Fruit fly (Drosophila melanogaster): ENCODE measurements around the gene Ras64B.

Gene Ras64B

dm6 chr3L:4135857-4136256 is 3.0 kb upstream of the Ras64B start, which contains the start of gene RfC4 (continued):
- 0 out of 3 replicates have a peak, but pooled peaks have one; percentile 2 for TF ChIP-seq CG6791 (GFP tag; IDR thresholded peaks at IDR 0.05; ENCODE audit: partially characterized antibody)

- no peak for TF ChIP-seq CG31365 (tag; optimal IDR thresholded peaks at IDR 0.05)
Observed at dm6 chr3L:4141167-4141566, 2.3 kb downstream of the Ras64B start, which contains the start of gene Akh. Gene Akh (plus strand): TSS chr3L:4141467.

dm6 chr3L:4142064-4142463 is 3.2 kb downstream of the Ras64B start, which contains the start of gene CG32260:
Gene CG32260 (plus strand): TSS chr3L:4142364.
- TF ChIP-seq crol (GFP tag; IDR thresholded peaks at IDR 0.05) (no peak), unpg (GFP tag; optimal IDR thresholded peaks at IDR 0.05) (no peak), Ets65A (GFP tag) (peak; percentile 60)

dm6 chr3L:4145229-4145628 is 6.4 kb downstream of the Ras64B start:
- no peak for TF ChIP-seq run (tag; optimal IDR thresholded peaks at IDR 0.05)
- no peak for TF ChIP-seq CG6175 (GFP tag; IDR thresholded peaks at IDR 0.05)
- TF ChIP-seq ato (GFP tag; IDR thresholded peaks at IDR 0.05; ENCODE audit: partially characterized antibody): no peak
- TF ChIP-seq CG32767 (GFP tag; IDR thresholded peaks at IDR 0.05): no peak
- TF ChIP-seq Bgb (GFP tag; IDR thresholded peaks at IDR 0.05; ENCODE audit: partially characterized antibody): no peak
- TF ChIP-seq chinmo (GFP tag; IDR thresholded peaks at IDR 0.05; ENCODE audit: partially characterized antibody): 0 out of 4 replicates have a peak, but pooled peaks have one; percentile 24

dm6 chr3L:4148406-4148975 is 9.6 kb downstream of the Ras64B start, which contains the start of gene CG1299:
Gene CG1299 (plus strand): TSS chr3L:4148696.
- TF ChIP-seq lab (GFP tag; optimal IDR thresholded peaks at IDR 0.05) (no peak), Antp (GFP tag; optimal IDR thresholded peaks at IDR 0.05) (no peak), Nf-YA (GFP tag; IDR thresholded peaks at IDR 0.05) (no peak), dpn (GFP tag; optimal IDR thresholded peaks at IDR 0.05) (no peak), HLH3B (GFP tag; IDR thresholded peaks at IDR 0.05) (no peak), sens (GFP tag) (peak; percentile 4), CG34224 (GFP tag; IDR thresholded peaks at IDR 0.05; ENCODE audit: partially characterized antibody) (0 out of 3 replicates have a peak, but pooled peaks have one; percentile 17), CG9437 (GFP tag; optimal IDR thresholded peaks at IDR 0.05) (no peak), nom (GFP tag; optimal IDR thresholded peaks at IDR 0.05) (peak; percentile 38), Med (GFP tag) (peak; percentile 73), Vsx1 (GFP tag; optimal IDR thresholded peaks at IDR 0.05) (no peak), CG10431 (GFP tag; optimal IDR thresholded peaks at IDR 0.05) (no peak), CG7987 (GFP tag; optimal IDR thresholded peaks at IDR 0.05) (no peak), Rfx (GFP tag; IDR thresholded peaks at IDR 0.05) (peak; percentile 36; the same call in 1 of the 2 replicates), CG11456 (GFP tag; IDR thresholded peaks at IDR 0.05) (0 out of 3 replicates have a peak, but pooled peaks have one; percentile 41), CG6813 (GFP tag; optimal IDR thresholded peaks at IDR 0.05) (no peak), C15 (GFP tag; IDR thresholded peaks at IDR 0.05) (no peak), pros (GFP tag; optimal IDR thresholded peaks at IDR 0.05) (no peak), CG3407 (GFP tag; optimal IDR thresholded peaks at IDR 0.05) (no peak), CG3995 (GFP tag; optimal IDR thresholded peaks at IDR 0.05) (peak; percentile 28), da (GFP tag; optimal IDR thresholded peaks at IDR 0.05) (no peak), ems (GFP tag; optimal IDR thresholded peaks at IDR 0.05) (no peak), CG12236 (GFP tag; optimal IDR thresholded peaks at IDR 0.05) (no peak), fd96Cb (tag; optimal IDR thresholded peaks at IDR 0.05) (no peak), CG17361 (GFP tag; IDR thresholded peaks at IDR 0.05) (no peak), CG12769 (tag; optimal IDR thresholded peaks at IDR 0.05) (peak; percentile 67), Camta (GFP tag; optimal IDR thresholded peaks at IDR 0.05) (no peak), CG6175 (GFP tag; IDR thresholded peaks at IDR 0.05) (no peak), nerfin-1 (tag; optimal IDR thresholded peaks at IDR 0.05) (no peak), emc (GFP tag; optimal IDR thresholded peaks at IDR 0.05) (no peak), Dll (GFP tag; IDR thresholded peaks at IDR 0.05; ENCODE audit: partially characterized antibody) (no peak), unc-4 (GFP tag; IDR thresholded peaks at IDR 0.05; ENCODE audit: partially characterized antibody) (0 out of 2 replicates have a peak, but pooled peaks have one; percentile 17)

Measured in whole organism, embryonic.